Worm (Caenorhabditis elegans) whole organism, late embryonic: ENCODE data around the gene rpl-22.

Experiments
- C38D4.7 ChIP-seq: fragments of 200-800 bp; sonication (Bioruptor generic); optimal IDR thresholded peaks from 2 replicates; lab custom pipeline; 2018; ENCODE audit warnings: mild to moderate bottlenecking, missing genetic modification characterization, moderate library complexity, missing compliant biosample characterization
- ama-1 ChIP-seq: fragments of 150-350 bp; optimal IDR thresholded peaks from 2 replicates; lab custom pipeline; 2014
- ceh-9 ChIP-seq: sonication (generic microtip); optimal IDR thresholded peaks from 2 replicates; lab custom pipeline; 2016; ENCODE audit warnings: mild to moderate bottlenecking, missing genetic modification characterization, inconsistent platforms, missing compliant biosample characterization
- elt-2 ChIP-seq: sonication (generic microtip); optimal IDR thresholded peaks from 2 replicates; lab custom pipeline; 2016; ENCODE audit warnings: missing genetic modification reagents, missing genetic modification characterization, missing compliant biosample characterization
- fkh-10 ChIP-seq: fragments of 150-350 bp; optimal IDR thresholded peaks from 2 replicates; lab custom pipeline; 2014; ENCODE audit warnings: missing biosample characterization, missing genetic modification reagents, missing genetic modification characterization
- hlh-8 ChIP-seq: sonication (generic microtip); optimal IDR thresholded peaks from 2 replicates; lab custom pipeline; 2016; ENCODE audit warnings: missing genotype, missing genetic modification characterization, missing compliant biosample characterization
- lin-11 ChIP-seq: fragments of 200-800 bp; sonication (Bioruptor generic); optimal IDR thresholded peaks from 2 replicates; lab custom pipeline; 2018; ENCODE audit warnings: mild to moderate bottlenecking, missing genetic modification characterization, missing compliant biosample characterization
- nfya-1 ChIP-seq: sonication (generic microtip); optimal IDR thresholded peaks from 2 replicates; lab custom pipeline; 2017; ENCODE audit warnings: missing genetic modification characterization, mild to moderate bottlenecking, missing compliant biosample characterization, antibody characterized with exemption, moderate library complexity
- sox-4 ChIP-seq: sonication (generic microtip); optimal IDR thresholded peaks from 2 replicates; lab custom pipeline; 2017; ENCODE audit warnings: mild to moderate bottlenecking, missing genetic modification characterization, inconsistent platforms, missing compliant biosample characterization
- tbx-7 ChIP-seq: sonication (generic microtip); optimal IDR thresholded peaks from 2 replicates; lab custom pipeline; 2016; ENCODE audit warnings: missing genotype, missing genetic modification characterization, missing compliant biosample characterization

DNA sequence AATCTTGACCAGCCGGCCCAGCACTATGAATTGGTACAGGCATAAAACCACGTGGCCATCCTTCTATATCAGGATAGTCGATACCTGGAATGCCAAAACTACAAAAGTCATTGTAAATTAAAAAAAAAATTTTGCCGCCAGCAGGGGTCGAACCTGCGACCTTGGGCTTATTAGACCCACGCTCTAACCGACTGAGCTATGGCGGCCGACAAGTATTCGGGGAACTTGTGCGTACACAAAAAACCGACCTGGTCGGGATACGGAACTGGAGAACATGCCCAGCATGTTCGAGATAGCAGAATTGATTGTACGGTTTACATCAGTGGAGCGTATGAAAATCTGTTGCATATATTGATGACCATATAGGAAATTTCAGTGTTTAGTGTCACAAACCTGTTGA is 1.9 kb downstream of the rpl-22 start:
- TF ChIP-seq elt-2 (tag; lab: Kevin White, UChicago): peak; percentile 96
- TF ChIP-seq tbx-7 (tag; lab: Kevin White, UChicago): no peak
- no peak for TF ChIP-seq fkh-10 (GFP tag; lab: Kevin White, UChicago)
- TF ChIP-seq lin-11: no peak
- TF ChIP-seq nfya-1 (tag; lab: Kevin White, UChicago): no peak
- TF ChIP-seq sox-4 (tag; lab: Kevin White, UChicago): peak; percentile 9
- TF ChIP-seq ceh-9 (tag; lab: Kevin White, UChicago): no peak
- no peak for TF ChIP-seq C38D4.7
- TF ChIP-seq hlh-8 (tag; lab: Kevin White, UChicago): no peak
- no peak for TF ChIP-seq ama-1 (lab: Kevin White, UChicago)
